Worm (Caenorhabditis elegans) whole organism, L4/young adult: ENCODE measurements around the gene ins-21.

ENCODE experiments used
- W03F9.2 ChIP-seq: fragments of 150-350 bp; optimal IDR thresholded peaks from 2 replicates; lab custom pipeline; 2014; ENCODE audit warnings: missing biosample characterization, missing genetic modification characterization
- dao-5 ChIP-seq: sonication (generic microtip); optimal IDR thresholded peaks from 2 replicates; lab custom pipeline; 2016; ENCODE audit warnings: missing genotype, missing genetic modification characterization, moderate library complexity, missing compliant biosample characterization
- him-1 ChIP-seq: sonication (generic microtip); optimal IDR thresholded peaks from 2 replicates; lab custom pipeline; 2016; ENCODE audit warnings: missing genotype, missing genetic modification reagents, missing genetic modification characterization, missing compliant biosample characterization

ce11 chrIII:10000428-10000827 lies 23.1 kb upstream of the ins-21 start, which contains the start of gene C05B5.2:
- TF ChIP-seq dao-5 (tag; lab: Kevin White, UChicago), result no peak
- no peak for TF ChIP-seq W03F9.2 (tag; lab: Kevin White, UChicago)
- TF ChIP-seq him-1, result no peak
